Fruit fly (Drosophila melanogaster): ENCODE measurements around the gene CG5989.

DNA sequence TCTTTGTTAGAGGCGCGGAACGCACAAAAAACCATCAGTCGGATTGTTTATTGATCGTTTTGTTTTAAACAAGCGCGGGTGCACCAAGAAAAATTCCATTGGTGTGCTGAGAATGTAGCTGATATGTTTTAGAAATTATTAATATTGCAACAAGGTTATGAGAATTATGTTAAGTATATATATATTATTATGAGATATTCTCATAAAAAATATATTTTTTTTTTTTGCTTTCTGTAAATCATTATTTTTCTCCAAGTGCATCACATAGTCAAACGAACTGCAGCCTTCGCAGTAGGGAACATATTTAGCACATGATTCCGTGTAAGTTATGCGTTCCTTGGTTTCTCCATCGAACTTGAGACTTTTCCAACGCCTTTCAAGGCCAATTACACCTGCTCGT lies 25.0 kb upstream of the CG5989 start:
- TF ChIP-seq Dll (optimal IDR thresholded peaks at IDR 0.05) (no peak), usp (GFP tag; optimal IDR thresholded peaks at IDR 0.05) (no peak), pan (optimal IDR thresholded peaks at IDR 0.05) (no peak)
